Worm (Caenorhabditis elegans) whole organism, late embryonic: Measurements from ENCODE around the gene cest-30.
A peak's percentile ranks its signal among the peaks of the same experiment; 100 is the strongest.

Experiments
- K09A11.1 ChIP-seq: sonication (generic microtip); optimal IDR thresholded peaks from 2 replicates; lab custom pipeline; 2017; ENCODE audit warnings: antibody characterized with exemption, mild to moderate bottlenecking, missing genetic modification characterization, missing compliant biosample characterization; ENCODE audit not compliant: insufficient read depth
- ahr-1 ChIP-seq: sonication (generic microtip); optimal IDR thresholded peaks from 2 replicates; lab custom pipeline; 2016; ENCODE audit warnings: missing genetic modification characterization, missing compliant biosample characterization
- ama-1 ChIP-seq: fragments of 150-350 bp; optimal IDR thresholded peaks from 2 replicates; lab custom pipeline; 2014
- ceh-14 ChIP-seq: sonication (generic microtip); optimal IDR thresholded peaks from 2 replicates; lab custom pipeline; 2016; ENCODE audit warnings: missing genotype, missing genetic modification characterization, missing compliant biosample characterization
- ceh-18 ChIP-seq: sonication (generic microtip); optimal IDR thresholded peaks from 2 replicates; lab custom pipeline; 2016; ENCODE audit warnings: missing genetic modification characterization, missing compliant biosample characterization
- ceh-2 ChIP-seq: sonication (generic microtip); optimal IDR thresholded peaks from 2 replicates; lab custom pipeline; 2016; ENCODE audit warnings: missing genotype, missing genetic modification characterization, missing compliant biosample characterization
- ceh-30 ChIP-seq: fragments of 150-350 bp; optimal IDR thresholded peaks from 2 replicates; lab custom pipeline; 2014; ENCODE audit warnings: missing biosample characterization, missing genetic modification characterization
- ceh-34 ChIP-seq: sonication (generic microtip); optimal IDR thresholded peaks from 2 replicates; lab custom pipeline; 2016; ENCODE audit warnings: mild to moderate bottlenecking, missing genetic modification characterization, missing compliant biosample characterization
- che-1 ChIP-seq: sonication (generic microtip); optimal IDR thresholded peaks from 2 replicates; lab custom pipeline; 2016; ENCODE audit warnings: mild to moderate bottlenecking, missing genetic modification characterization, missing compliant biosample characterization
- dmd-4 ChIP-seq: sonication (generic microtip); optimal IDR thresholded peaks from 2 replicates; lab custom pipeline; 2016; ENCODE audit warnings: borderline replicate concordance, missing genetic modification characterization, missing compliant biosample characterization
- dve-1 ChIP-seq: sonication (generic microtip); optimal IDR thresholded peaks from 2 replicates; lab custom pipeline; 2017; ENCODE audit warnings: antibody characterized with exemption, mild to moderate bottlenecking, missing genetic modification characterization, missing compliant biosample characterization
- elt-2 ChIP-seq: sonication (generic microtip); optimal IDR thresholded peaks from 2 replicates; lab custom pipeline; 2016; ENCODE audit warnings: missing genetic modification reagents, missing genetic modification characterization, missing compliant biosample characterization
- fkh-10 ChIP-seq: fragments of 150-350 bp; optimal IDR thresholded peaks from 2 replicates; lab custom pipeline; 2014; ENCODE audit warnings: missing biosample characterization, missing genetic modification reagents, missing genetic modification characterization
- gmeb-2 ChIP-seq: sonication (generic microtip); optimal IDR thresholded peaks from 2 replicates; lab custom pipeline; 2016; ENCODE audit warnings: missing genetic modification characterization, inconsistent platforms, missing compliant biosample characterization
- hlh-13 ChIP-seq: fragments of 200-800 bp; sonication (Bioruptor generic); optimal IDR thresholded peaks from 2 replicates; lab custom pipeline; 2018; ENCODE audit warnings: mild to moderate bottlenecking, missing genetic modification characterization, missing compliant biosample characterization
- hlh-15 ChIP-seq: sonication (generic microtip); optimal IDR thresholded peaks from 2 replicates; lab custom pipeline; 2016; ENCODE audit warnings: missing genetic modification characterization, missing compliant biosample characterization
- lim-6 ChIP-seq: sonication (generic microtip); optimal IDR thresholded peaks from 2 replicates; lab custom pipeline; 2016; ENCODE audit warnings: missing genetic modification characterization, missing compliant biosample characterization
- lin-11 ChIP-seq: fragments of 200-800 bp; sonication (Bioruptor generic); optimal IDR thresholded peaks from 2 replicates; lab custom pipeline; 2018; ENCODE audit warnings: mild to moderate bottlenecking, missing genetic modification characterization, missing compliant biosample characterization
- mec-3 ChIP-seq: sonication (generic microtip); optimal IDR thresholded peaks from 2 replicates; lab custom pipeline; 2016; ENCODE audit warnings: borderline replicate concordance, missing genetic modification characterization, missing compliant biosample characterization
- nfya-1 ChIP-seq: sonication (generic microtip); optimal IDR thresholded peaks from 2 replicates; lab custom pipeline; 2017; ENCODE audit warnings: missing genetic modification characterization, mild to moderate bottlenecking, missing compliant biosample characterization, antibody characterized with exemption, moderate library complexity
- odd-2 ChIP-seq: sonication (generic microtip); optimal IDR thresholded peaks from 2 replicates; lab custom pipeline; 2017; ENCODE audit warnings: antibody characterized with exemption, mild to moderate bottlenecking, missing genetic modification characterization, missing compliant biosample characterization
- pag-3 ChIP-seq: sonication (generic microtip); optimal IDR thresholded peaks from 2 replicates; lab custom pipeline; 2016; ENCODE audit warnings: missing compliant biosample characterization, missing genetic modification characterization, borderline replicate concordance
- pha-2 ChIP-seq: sonication (generic microtip); optimal IDR thresholded peaks from 2 replicates; lab custom pipeline; 2017; ENCODE audit warnings: mild to moderate bottlenecking, missing genetic modification characterization, missing compliant biosample characterization
- pqm-1 ChIP-seq: sonication (generic microtip); optimal IDR thresholded peaks from 2 replicates; lab custom pipeline; 2016; ENCODE audit warnings: missing genetic modification characterization, missing compliant biosample characterization
- rnt-1 ChIP-seq: sonication (generic microtip); optimal IDR thresholded peaks from 2 replicates; lab custom pipeline; 2016; ENCODE audit warnings: missing genetic modification characterization, missing compliant biosample characterization
- sdc-2 ChIP-seq: sonication (generic microtip); optimal IDR thresholded peaks from 2 replicates; lab custom pipeline; 2016; ENCODE audit warnings: missing genotype, missing genetic modification characterization, missing compliant biosample characterization
- sox-2 ChIP-seq: fragments of 200-800 bp; sonication (Bioruptor generic); IDR thresholded peaks from 2 replicates; pipeline ENCODE4 v1.3.6; 2022; ENCODE audit warnings: missing genetic modification reagents, missing genetic modification characterization, missing compliant biosample characterization
- tbx-2 ChIP-seq: sonication (generic microtip); optimal IDR thresholded peaks from 2 replicates; lab custom pipeline; 2016; ENCODE audit warnings: missing genetic modification characterization, missing compliant biosample characterization
- tbx-7 ChIP-seq: sonication (generic microtip); optimal IDR thresholded peaks from 2 replicates; lab custom pipeline; 2016; ENCODE audit warnings: missing genotype, missing genetic modification characterization, missing compliant biosample characterization
- unc-42 ChIP-seq: sonication (generic microtip); optimal IDR thresholded peaks from 2 replicates; lab custom pipeline; 2016; ENCODE audit warnings: missing genotype, missing genetic modification characterization, missing compliant biosample characterization
- unc-55 ChIP-seq: sonication (generic microtip); optimal IDR thresholded peaks from 2 replicates; lab custom pipeline; 2017; ENCODE audit warnings: missing biosample characterization, missing genetic modification reagents, missing genetic modification characterization
- zip-5 ChIP-seq: sonication (generic microtip); optimal IDR thresholded peaks from 2 replicates; lab custom pipeline; 2016; ENCODE audit warnings: missing genetic modification characterization, missing compliant biosample characterization
- ztf-16 ChIP-seq: sonication (generic microtip); optimal IDR thresholded peaks from 2 replicates; lab custom pipeline; 2017; ENCODE audit warnings: missing genetic modification characterization, missing compliant biosample characterization

The cest-30 gene

ce11 chrV:5301226-5301625 is 38.3 kb upstream of the cest-30 start:
- TF ChIP-seq sdc-2 (no peak), nfya-1 (no peak), rnt-1 (tag; lab: Kevin White, UChicago) (no peak), dmd-4 (no peak), ztf-16 (tag; lab: Kevin White, UChicago) (no peak), ceh-30 (tag; lab: Kevin White, UChicago) (no peak), odd-2 (tag; lab: Kevin White, UChicago) (no peak)

DNA sequence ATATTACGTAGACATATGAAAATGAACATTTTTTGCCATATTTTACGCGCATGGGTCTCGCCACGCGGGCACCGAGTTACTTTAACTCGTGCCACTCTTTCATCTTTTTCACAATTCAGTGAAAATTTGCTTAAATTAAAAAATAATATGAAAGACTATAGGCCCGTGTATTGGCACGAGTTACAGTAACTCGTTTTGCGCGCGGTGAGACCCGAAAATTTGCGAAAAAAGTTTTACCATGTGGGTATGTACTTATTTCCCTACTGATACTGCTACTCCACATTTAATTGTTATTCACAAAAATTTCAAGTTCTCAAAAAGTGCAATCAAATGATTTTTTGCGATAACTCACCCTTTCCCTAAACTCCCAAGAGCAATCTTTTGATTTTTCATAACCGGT is 34.8 kb upstream of the cest-30 start:
- no peak for TF ChIP-seq ceh-2 (tag; lab: Kevin White, UChicago)
- TF ChIP-seq che-1: no peak
- no peak for TF ChIP-seq hlh-15 (tag; lab: Kevin White, UChicago)
- TF ChIP-seq unc-42 (tag; lab: Kevin White, UChicago): no peak
- no peak for TF ChIP-seq pqm-1 (tag; lab: Kevin White, UChicago)
- TF ChIP-seq ceh-34 (tag; lab: Kevin White, UChicago): no peak
- TF ChIP-seq mec-3: no peak
- no peak for TF ChIP-seq ahr-1
- TF ChIP-seq odd-2 (tag; lab: Kevin White, UChicago): no peak

ce11 chrV:5295940-5296339 is 33.0 kb upstream of the cest-30 start:
- peak; percentile 4 for TF ChIP-seq tbx-2 (tag; lab: Kevin White, UChicago)
- no peak for TF ChIP-seq pag-3 (tag; lab: Kevin White, UChicago)
- no peak for TF ChIP-seq K09A11.1 (tag; lab: Kevin White, UChicago)
- TF ChIP-seq lin-11 (tag; lab: Kevin White, UChicago): no peak
- no peak for TF ChIP-seq tbx-7
- TF ChIP-seq elt-2 (tag; lab: Kevin White, UChicago): no peak
- TF ChIP-seq ama-1: no peak
- peak; percentile 59 for TF ChIP-seq unc-55 (GFP tag; lab: Kevin White, UChicago)
- peak; percentile 80 for TF ChIP-seq ceh-18 (tag; lab: Kevin White, UChicago)
- TF ChIP-seq zip-5 (tag; lab: Kevin White, UChicago): no peak
- no peak for TF ChIP-seq gmeb-2 (tag; lab: Kevin White, UChicago)
- no peak for TF ChIP-seq hlh-13 (GFP tag; lab: Kevin White, UChicago)
- no peak for TF ChIP-seq lim-6 (tag; lab: Kevin White, UChicago)
- TF ChIP-seq rnt-1 (tag; lab: Kevin White, UChicago): peak; percentile 72
- no peak for TF ChIP-seq mec-3

DNA sequence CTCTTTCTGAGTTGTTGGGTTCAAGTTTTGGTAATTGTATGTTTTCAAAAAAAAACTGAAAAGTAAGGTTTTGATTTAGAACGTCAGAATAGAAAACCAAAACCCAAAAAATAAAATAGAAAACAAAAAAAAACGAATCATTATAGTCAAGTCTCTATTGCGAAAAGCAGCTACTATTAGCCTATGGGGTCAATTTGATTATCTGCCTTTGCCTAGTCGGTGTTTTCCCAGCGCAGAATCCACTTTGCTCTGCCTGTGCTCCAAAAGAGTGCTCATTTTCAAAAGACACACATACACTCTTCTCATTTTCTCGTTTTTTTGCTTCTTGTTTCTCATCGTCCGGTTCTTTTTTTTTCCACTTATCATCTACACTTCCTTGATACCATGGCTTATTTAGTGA is 25.8 kb upstream of the cest-30 start:
- TF ChIP-seq unc-42 (tag; lab: Kevin White, UChicago): peak; percentile 66
- no peak for TF ChIP-seq dve-1 (tag; lab: Kevin White, UChicago)
- TF ChIP-seq, all 69 proteins: peak for 1

DNA sequence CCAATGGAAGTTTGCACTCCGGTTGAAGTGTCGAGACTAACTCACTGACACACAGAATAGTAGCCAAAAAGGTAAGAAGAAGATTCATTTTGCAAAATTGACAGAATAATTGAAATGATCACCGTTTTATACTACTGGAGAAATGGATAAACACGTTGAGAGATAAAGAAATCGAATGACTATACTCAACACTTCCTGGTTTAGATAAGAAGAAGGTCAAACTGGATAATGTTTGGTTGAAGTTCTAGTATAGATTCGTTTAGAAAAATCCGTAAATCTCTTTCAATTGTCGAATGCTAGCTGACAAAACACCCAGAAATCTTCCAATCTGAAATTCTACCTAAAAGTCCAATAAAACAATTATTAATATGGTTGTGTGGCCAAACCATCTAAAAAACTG is 24.4 kb upstream of the cest-30 start, which contains the start of gene Y49G5A.1:
Gene Y49G5A.1, minus strand, starts transcription at position 101 of the 400 bp plus-strand sequence.
- TF ChIP-seq ceh-14 (tag; lab: Kevin White, UChicago): no peak
- TF ChIP-seq sox-2: no peak
- TF ChIP-seq fkh-10 (GFP tag; lab: Kevin White, UChicago): no peak
- no peak for TF ChIP-seq pha-2 (tag; lab: Kevin White, UChicago)
- no peak for TF ChIP-seq tbx-2 (tag; lab: Kevin White, UChicago)
